Worm (Caenorhabditis elegans) whole organism, mixed stage, embryonic: ENCODE data around the gene ret-1.

ENCODE experiments used
- ham-2 ChIP-seq: fragments of 200-800 bp; sonication (Bioruptor generic); optimal IDR thresholded peaks from 2 replicates; lab custom pipeline; 2018; ENCODE audit warnings: mild to moderate bottlenecking, missing genetic modification characterization, missing compliant biosample characterization
- lsy-2 ChIP-seq: fragments of 150-350 bp; optimal IDR thresholded peaks from 2 replicates; lab custom pipeline; 2014; ENCODE audit warnings: missing biosample characterization, missing genetic modification characterization
- mab-5 ChIP-seq: fragments of 150-350 bp; optimal IDR thresholded peaks from 2 replicates; lab custom pipeline; 2014; ENCODE audit warnings: missing biosample characterization, missing genetic modification characterization
- nhr-237 ChIP-seq: fragments of 150-350 bp; optimal IDR thresholded peaks from 2 replicates; lab custom pipeline; 2014; ENCODE audit warnings: missing biosample characterization, missing genetic modification characterization
- nhr-28 ChIP-seq: fragments of 150-350 bp; optimal IDR thresholded peaks from 2 replicates; lab custom pipeline; 2014; ENCODE audit warnings: missing biosample characterization, missing genetic modification characterization
- nhr-76 ChIP-seq: sonication (generic microtip); optimal IDR thresholded peaks from 2 replicates; lab custom pipeline; 2017; ENCODE audit warnings: missing biosample characterization, missing genetic modification characterization
- pha-4 ChIP-seq: fragments of 150-350 bp; optimal IDR thresholded peaks from 2 replicates; lab custom pipeline; 2018; ENCODE audit warnings: missing biosample characterization, missing genetic modification reagents, missing genetic modification characterization
- sem-2 ChIP-seq: fragments of 200-800 bp; sonication (Bioruptor generic); optimal IDR thresholded peaks from 2 replicates; lab custom pipeline; 2018; ENCODE audit warnings: mild to moderate bottlenecking, missing genetic modification characterization, missing compliant biosample characterization
- unc-39 ChIP-seq: fragments of 150-350 bp; optimal IDR thresholded peaks from 2 replicates; lab custom pipeline; 2014; ENCODE audit warnings: missing biosample characterization, missing genetic modification characterization
- unc-62 ChIP-seq: fragments of 150-350 bp; optimal IDR thresholded peaks from 2 replicates; lab custom pipeline; 2014; ENCODE audit warnings: missing biosample characterization, missing genetic modification reagents, missing genetic modification characterization
- zip-8 ChIP-seq: fragments of 150-350 bp; optimal IDR thresholded peaks from 2 replicates; lab custom pipeline; 2014; ENCODE audit warnings: missing biosample characterization, missing genetic modification characterization
- ztf-11 ChIP-seq: fragments of 150-350 bp; optimal IDR thresholded peaks from 2 replicates; lab custom pipeline; 2014; ENCODE audit warnings: missing biosample characterization, missing genetic modification characterization

- TF ChIP-seq nhr-28 (no peak), ham-2 (no peak), ztf-11 (tag; lab: Kevin White, UChicago) (no peak), nhr-237 (tag; lab: Kevin White, UChicago) (no peak), pha-4 (no peak), unc-39 (no peak), lsy-2 (tag; lab: Kevin White, UChicago) (no peak), nhr-76 (tag; lab: Kevin White, UChicago) (no peak), sem-2 (GFP tag; lab: Kevin White, UChicago) (no peak), zip-8 (no peak), unc-62 (GFP tag; lab: Kevin White, UChicago) (peak; percentile 86), mab-5 (tag; lab: Kevin White, UChicago) (no peak)
These were observed 46.8 kb downstream of the ret-1 start for ce11 chrV:14800402-14800801.
